Fruit fly (Drosophila melanogaster): ENCODE measurements around the gene CG6125.
A peak's percentile ranks its signal among the peaks of the same experiment; 100 is the strongest.

Gene CG6125

DNA sequence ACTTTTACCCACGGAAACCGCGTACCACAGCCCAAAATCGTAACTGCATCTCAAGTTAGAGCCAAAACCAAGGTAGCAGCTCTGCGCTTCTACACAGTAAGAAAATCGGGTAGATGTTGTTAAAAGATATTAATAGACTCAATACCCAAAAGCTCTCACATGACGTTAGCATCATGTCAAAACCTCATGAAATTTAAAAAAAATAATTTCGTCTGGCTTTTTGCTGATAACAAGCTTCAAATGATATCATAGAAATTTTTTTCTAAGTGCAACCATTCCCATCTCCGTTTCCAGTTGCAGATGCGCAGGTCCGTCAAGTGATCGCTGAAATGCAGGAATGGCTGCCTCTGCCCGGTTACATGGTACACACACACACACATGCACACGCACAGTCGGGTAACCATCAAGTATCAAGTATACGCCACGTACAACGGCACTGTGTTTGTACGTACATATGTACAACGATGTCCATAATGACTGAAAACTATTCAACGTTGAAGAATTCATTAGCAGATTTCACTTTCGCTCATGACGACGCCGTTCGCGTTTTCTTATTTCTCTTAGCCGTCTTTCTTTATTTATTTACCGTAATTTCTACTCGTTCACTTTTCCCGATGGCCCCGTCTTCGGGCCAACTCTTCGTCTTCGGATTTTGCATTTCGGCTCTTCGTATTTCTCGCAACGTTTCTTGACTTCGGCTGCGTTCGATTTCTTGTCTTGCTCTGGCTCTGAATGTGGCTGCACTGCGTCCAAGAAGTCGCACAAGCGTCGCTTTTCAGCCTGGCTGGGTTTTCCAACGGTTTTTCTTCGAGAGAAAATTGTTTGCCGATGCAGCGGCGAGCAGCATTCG lies 19.0 kb upstream of the CG6125 start (continued):
- TF ChIP-seq CG18619 (GFP tag; optimal IDR thresholded peaks at IDR 0.05): no peak
- no peak for TF ChIP-seq fd102C (GFP tag; optimal IDR thresholded peaks at IDR 0.05)
- no peak for TF ChIP-seq CG10654 (GFP tag; optimal IDR thresholded peaks at IDR 0.05)
- TF ChIP-seq CG12391 (tag; optimal IDR thresholded peaks at IDR 0.05): peak; percentile 18
- TF ChIP-seq dysf (GFP tag; IDR thresholded peaks at IDR 0.05): peak; percentile 51; the same call in 1 of the 3 replicates
- TF ChIP-seq pan (optimal IDR thresholded peaks at IDR 0.05): no peak
- peak in 1 of 2 experiments; percentile 22 for TF ChIP-seq pan (GFP tag; optimal IDR thresholded peaks at IDR 0.05 in 1 of 2, IDR thresholded peaks at IDR 0.05 in 1 of 2)
- no peak for TF ChIP-seq pum (GFP tag; optimal IDR thresholded peaks at IDR 0.05)
- TF ChIP-seq CG14441 (GFP tag; IDR thresholded peaks at IDR 0.05): no peak
- TF ChIP-seq CG6272 (GFP tag; IDR thresholded peaks at IDR 0.05): no peak
- TF ChIP-seq CG11504 (tag; optimal IDR thresholded peaks at IDR 0.05): peak; percentile 64
- TF ChIP-seq CG7839 (tag; optimal IDR thresholded peaks at IDR 0.05): peak; percentile 14
- 0 out of 3 replicates have a peak, but pooled peaks have one; percentile 47 for TF ChIP-seq ase (GFP tag; IDR thresholded peaks at IDR 0.05)
- peak; percentile 68 for TF ChIP-seq CG17359 (tag; optimal IDR thresholded peaks at IDR 0.05)
- TF ChIP-seq wek (GFP tag; optimal IDR thresholded peaks at IDR 0.05): no peak
- peak; percentile 59 for TF ChIP-seq stc (GFP tag; IDR thresholded peaks at IDR 0.05)
- peak in 1 of 2 experiments; percentile 33 for TF ChIP-seq bsh (GFP tag; optimal IDR thresholded peaks at IDR 0.05)
- no peak for TF ChIP-seq CG8290 (GFP tag; optimal IDR thresholded peaks at IDR 0.05)
- no peak for TF ChIP-seq CG8290 (tag; optimal IDR thresholded peaks at IDR 0.05)
- no peak for TF ChIP-seq CG11456 (GFP tag; IDR thresholded peaks at IDR 0.05)
- no peak for TF ChIP-seq crc (GFP tag; optimal IDR thresholded peaks at IDR 0.05)
- TF ChIP-seq Hr51 (GFP tag; optimal IDR thresholded peaks at IDR 0.05): peak in 1 of 2 experiments; percentile 50
- no peak for TF ChIP-seq ato (GFP tag; IDR thresholded peaks at IDR 0.05; ENCODE audit: partially characterized antibody)
- TF ChIP-seq danr (GFP tag; IDR thresholded peaks at IDR 0.05): no peak
- no peak for TF ChIP-seq E2f2 (GFP tag; IDR thresholded peaks at IDR 0.05)
- no peak for TF ChIP-seq CG2129 (GFP tag; IDR thresholded peaks at IDR 0.05; ENCODE audit: partially characterized antibody)
- TF ChIP-seq Asciz (GFP tag; optimal IDR thresholded peaks at IDR 0.05): peak; percentile 29
- no peak for TF ChIP-seq Gug (GFP tag; IDR thresholded peaks at IDR 0.05)
- no peak for TF ChIP-seq luna (GFP tag; optimal IDR thresholded peaks at IDR 0.05)
- no peak for TF ChIP-seq Dek (tag; optimal IDR thresholded peaks at IDR 0.05)
- TF ChIP-seq pita (GFP tag; optimal IDR thresholded peaks at IDR 0.05): no peak
- no peak for TF ChIP-seq H15 (GFP tag; IDR thresholded peaks at IDR 0.05)
- TF ChIP-seq CG2712 (tag; optimal IDR thresholded peaks at IDR 0.05): peak; percentile 26
- no peak for TF ChIP-seq psq (GFP tag; optimal IDR thresholded peaks at IDR 0.05)
- no peak for TF ChIP-seq CG17802 (tag; optimal IDR thresholded peaks at IDR 0.05)
- TF ChIP-seq CG31365 (tag; optimal IDR thresholded peaks at IDR 0.05): no peak
- TF ChIP-seq CG1024 (GFP tag; IDR thresholded peaks at IDR 0.05): no peak
- peak; percentile 7 for TF ChIP-seq az2 (GFP tag; optimal IDR thresholded peaks at IDR 0.05)
- peak; percentile 53; the same call in 1 of the 2 replicates for TF ChIP-seq CG7372 (GFP tag; IDR thresholded peaks at IDR 0.05)
- no peak for TF ChIP-seq Spps (tag; optimal IDR thresholded peaks at IDR 0.05)
- TF ChIP-seq CG11560 (tag; IDR thresholded peaks at IDR 0.05): no peak
- no peak for TF ChIP-seq CG10267 (tag; optimal IDR thresholded peaks at IDR 0.05)
- no peak for TF ChIP-seq sna (GFP tag; IDR thresholded peaks at IDR 0.05; ENCODE audit: partially characterized antibody)
- no peak for TF ChIP-seq lilli (GFP tag; optimal IDR thresholded peaks at IDR 0.05)
- peak; percentile 56 for TF ChIP-seq ttk (GFP tag; IDR thresholded peaks at IDR 0.05)
- no peak for TF ChIP-seq tll (GFP tag; optimal IDR thresholded peaks at IDR 0.05)
- TF ChIP-seq CG14014 (GFP tag; IDR thresholded peaks at IDR 0.05): no peak
- TF ChIP-seq CG9797 (GFP tag; optimal IDR thresholded peaks at IDR 0.05): no peak
- no peak for TF ChIP-seq ems (GFP tag; optimal IDR thresholded peaks at IDR 0.05)

Data from whole organism, embryonic.